Fruit fly (Drosophila melanogaster): ENCODE data around the gene CG5126.

- no peak for TF ChIP-seq zen2 (GFP tag; IDR thresholded peaks at IDR 0.05; ENCODE audit: partially characterized antibody)
- no peak for TF ChIP-seq Mes4 (GFP tag; optimal IDR thresholded peaks at IDR 0.05)
- TF ChIP-seq onecut (GFP tag; IDR thresholded peaks at IDR 0.05): no peak
- TF ChIP-seq CG17802 (tag; optimal IDR thresholded peaks at IDR 0.05): no peak
Measured at dm6 chr2L:1152693-1153092, 31.1 kb downstream of the CG5126 start.

Measured in whole organism, embryonic.